Fruit fly (Drosophila melanogaster) S2 (cell line): ENCODE measurements around the gene Snoo.

Source experiments
- CG8478 ChIP-seq: fragments of >200 bp; optimal IDR thresholded peaks from 2 replicates; lab custom pipeline; 2018
- CTCF ChIP-seq, 2 experiments: fragments of >200 bp; optimal IDR thresholded peaks; 2 replicates each; lab custom pipeline; 2018

DNA sequence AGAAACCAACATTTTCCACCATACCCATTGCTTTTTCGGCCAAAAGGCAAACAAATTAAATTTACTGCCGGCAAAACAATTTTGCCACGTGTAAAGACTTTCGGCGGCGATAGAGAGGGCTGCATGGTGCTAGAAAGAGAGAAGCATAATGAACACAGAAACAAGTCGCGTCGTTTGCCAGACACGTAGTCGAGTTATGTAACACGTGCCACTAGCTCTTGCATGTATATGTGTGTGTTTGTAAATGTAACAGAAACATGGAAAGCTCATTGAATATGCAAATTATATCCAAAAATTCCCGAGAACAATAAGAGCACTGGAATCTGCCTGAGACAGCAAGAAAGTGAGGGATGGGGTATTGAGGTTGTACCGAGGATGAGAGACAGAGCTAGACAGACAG lies 53.3 kb downstream of the Snoo start:
- no peak for TF ChIP-seq CG8478 (lab: Kevin White, UChicago)
- TF ChIP-seq CTCF (optimal IDR thresholded peaks at IDR 0.05; lab: Kevin White, UChicago) = no peak
